Fruit fly (Drosophila melanogaster) whole organism, embryonic: ENCODE data around the gene CG9514.
A peak's percentile ranks its signal among the peaks of the same experiment; 100 is the strongest.

Experiments
- Adf1 ChIP-seq: fragments of 200-800 bp; sonication (Bioruptor generic); IDR thresholded peaks from 2 replicates; pipeline ENCODE4 v1.3.6; 2022; ENCODE audit warnings: missing biosample characterization, missing genetic modification characterization
- Awh ChIP-seq: fragments of 200-800 bp; sonication (Bioruptor generic); IDR thresholded peaks from 2 replicates; pipeline ENCODE4, ENCODE4 v1.3.6; 2022; ENCODE audit warnings: missing biosample characterization, missing genetic modification characterization
- C15 ChIP-seq: fragments of 200-800 bp; sonication (Bioruptor generic); IDR thresholded peaks from 3 replicates; pipeline ENCODE4 v1.3.6; 2022; ENCODE audit warnings: missing biosample characterization, missing genetic modification characterization
- CG10462 ChIP-seq: fragments of 200-800 bp; sonication (Bioruptor generic); optimal IDR thresholded peaks from 2 replicates; lab custom pipeline; 2016; ENCODE audit warnings: missing biosample characterization, missing genetic modification characterization
- CG11695 ChIP-seq: fragments of 200-800 bp; sonication (Bioruptor generic); IDR thresholded peaks from 3 replicates; pipeline ENCODE4 v1.3.6; 2022; ENCODE audit warnings: missing biosample characterization, missing genetic modification characterization
- CG11696 ChIP-seq: fragments of 200-800 bp; sonication (Bioruptor generic); IDR thresholded peaks from 2 replicates; pipeline ENCODE4 v1.3.6; 2022; ENCODE audit warnings: missing biosample characterization, missing genetic modification characterization
- CG12744 ChIP-seq: fragments of 200-800 bp; sonication (Bioruptor generic); optimal IDR thresholded peaks from 2 replicates; lab custom pipeline; 2016; ENCODE audit warnings: missing biosample characterization, missing genetic modification characterization
- CG14667 ChIP-seq: fragments of 200-800 bp; sonication (Bioruptor generic); IDR thresholded peaks from 2 replicates; pipeline ENCODE4 v1.3.6; 2022; ENCODE audit warnings: missing biosample characterization, missing genetic modification characterization
- CG18476 ChIP-seq: fragments of 200-800 bp; sonication (Bioruptor generic); optimal IDR thresholded peaks from 2 replicates; lab custom pipeline; 2016; ENCODE audit warnings: missing biosample characterization, mild to moderate bottlenecking, missing genetic modification characterization
- CG18619 ChIP-seq: fragments of 200-800 bp; sonication (Bioruptor generic); optimal IDR thresholded peaks from 3 replicates; lab custom pipeline; 2017; ENCODE audit warnings: missing biosample characterization, mild to moderate bottlenecking, missing genetic modification characterization
- CG34376 ChIP-seq: fragments of 200-800 bp; sonication (Bioruptor generic); optimal IDR thresholded peaks from 2 replicates; lab custom pipeline; 2018; ENCODE audit warnings: missing biosample characterization, mild to moderate bottlenecking, missing genetic modification characterization
- CG3995 ChIP-seq: fragments of 200-800 bp; sonication (Bioruptor generic); optimal IDR thresholded peaks from 3 replicates; lab custom pipeline; 2016; ENCODE audit warnings: missing biosample characterization, missing genetic modification characterization
- CG6254 ChIP-seq: fragments of 200-800 bp; sonication (Bioruptor generic); optimal IDR thresholded peaks from 3 replicates; lab custom pipeline; 2017; ENCODE audit warnings: mild to moderate bottlenecking, missing biosample characterization, missing genetic modification reagents, missing genetic modification characterization
- CG6791 ChIP-seq: fragments of 200-800 bp; sonication (Bioruptor generic); IDR thresholded peaks from 3 replicates; pipeline ENCODE4 v1.3.6; 2022; ENCODE audit warnings: missing biosample characterization, missing genetic modification characterization; ENCODE audit not compliant: partially characterized antibody
- CG7556 ChIP-seq: fragments of 200-800 bp; sonication (Bioruptor generic); optimal IDR thresholded peaks from 2 replicates; lab custom pipeline; 2017; ENCODE audit warnings: missing biosample characterization, mild to moderate bottlenecking, missing genetic modification characterization
- CG8388 ChIP-seq: fragments of 200-800 bp; sonication (Bioruptor generic); optimal IDR thresholded peaks from 2 replicates; lab custom pipeline; 2019; ENCODE audit warnings: missing biosample characterization, mild to moderate bottlenecking, missing genetic modification characterization, moderate library complexity
- CG8478 ChIP-seq: fragments of >200 bp; optimal IDR thresholded peaks from 2 replicates; lab custom pipeline; 2018
- CG8944 ChIP-seq: fragments of 200-800 bp; sonication (Bioruptor generic); optimal IDR thresholded peaks from 3 replicates; lab custom pipeline; 2016; ENCODE audit warnings: missing biosample characterization, missing genetic modification characterization
- Deaf1 ChIP-seq: fragments of 200-800 bp; optimal IDR thresholded peaks from 3 replicates; lab custom pipeline; 2019; ENCODE audit warnings: missing biosample characterization, mild to moderate bottlenecking, missing genetic modification characterization, moderate library complexity
- Eip74EF ChIP-seq, 2 experiments: fragments of 200-800 bp in 1 of 2; fragments of >200 bp in 1 of 2; sonication (Bioruptor generic) in 1 of 2; optimal IDR thresholded peaks; 2 replicates each; lab custom pipeline; 2017 to 2019; ENCODE audit warnings: missing biosample characterization in 2 of 2, missing genetic modification characterization in 2 of 2, mild to moderate bottlenecking in 1 of 2, moderate library complexity in 1 of 2
- Elba2 ChIP-seq: fragments of 200-800 bp; sonication (Bioruptor generic); optimal IDR thresholded peaks from 3 replicates; lab custom pipeline; 2016; ENCODE audit warnings: missing biosample characterization, missing genetic modification characterization
- Gsc ChIP-seq: fragments of 200-800 bp; sonication (Bioruptor generic); IDR thresholded peaks from 2 replicates; pipeline ENCODE4 v1.3.6; 2022; ENCODE audit warnings: missing biosample characterization, missing genetic modification characterization
- HHEX ChIP-seq: fragments of 200-800 bp; sonication (Bioruptor generic); optimal IDR thresholded peaks from 3 replicates; lab custom pipeline; 2017; ENCODE audit warnings: missing biosample characterization, mild to moderate bottlenecking, missing genetic modification characterization, missing genetic modification reagents
- HLH54F ChIP-seq: fragments of 200-800 bp; sonication (Bioruptor generic); optimal IDR thresholded peaks from 3 replicates; lab custom pipeline; 2016; ENCODE audit warnings: missing biosample characterization, missing genetic modification characterization
- Hey ChIP-seq: fragments of 200-800 bp; sonication (Bioruptor generic); optimal IDR thresholded peaks from 3 replicates; lab custom pipeline; 2018; ENCODE audit warnings: missing biosample characterization, mild to moderate bottlenecking, missing genetic modification characterization
- Hmr ChIP-seq: fragments of 200-800 bp; sonication (Bioruptor generic); optimal IDR thresholded peaks from 3 replicates; lab custom pipeline; 2017; ENCODE audit warnings: mild to moderate bottlenecking, missing biosample characterization, missing genetic modification reagents, missing genetic modification characterization
- MESR4 ChIP-seq: fragments of 200-800 bp; sonication (Bioruptor generic); optimal IDR thresholded peaks from 2 replicates; lab custom pipeline; 2018; ENCODE audit warnings: missing biosample characterization, mild to moderate bottlenecking, missing genetic modification characterization, moderate library complexity
- Med ChIP-seq: fragments of 200-800 bp; sonication (Bioruptor generic); peaks from one replicate; lab custom pipeline; 2016; ENCODE audit warnings: missing biosample characterization, missing genetic modification characterization, mild to moderate bottlenecking, inconsistent platforms, moderate library complexity
- NC2α ChIP-seq: fragments of 200-800 bp; sonication (Bioruptor generic); optimal IDR thresholded peaks from 2 replicates; lab custom pipeline; 2016; ENCODE audit warnings: missing biosample characterization, missing genetic modification characterization
- Pdp1 ChIP-seq, 2 experiments: fragments of 200-800 bp; sonication (Bioruptor generic); optimal IDR thresholded peaks; 3 replicates each; lab custom pipeline; 2016; ENCODE audit warnings: missing biosample characterization in 2 of 2, missing genetic modification characterization in 2 of 2, mild to moderate bottlenecking in 1 of 2, moderate library complexity in 1 of 2
- Ptx1 ChIP-seq: fragments of 200-800 bp; sonication (Bioruptor generic); IDR thresholded peaks from 2 replicates; pipeline ENCODE4 v1.3.6; 2022; ENCODE audit warnings: missing biosample characterization, missing genetic modification characterization
- amos ChIP-seq: fragments of 200-800 bp; sonication (Bioruptor generic); IDR thresholded peaks from 2 replicates; pipeline ENCODE4 v1.3.6; 2022; ENCODE audit warnings: missing biosample characterization, missing genetic modification characterization; ENCODE audit not compliant: partially characterized antibody
- ase ChIP-seq: fragments of 200-800 bp; sonication (Bioruptor generic); IDR thresholded peaks from 3 replicates; pipeline ENCODE4 v1.3.6; 2022; ENCODE audit warnings: missing biosample characterization, missing genetic modification characterization
- bbx ChIP-seq: fragments of 200-800 bp; sonication (Bioruptor generic); IDR thresholded peaks from 2 replicates; pipeline ENCODE4 v1.3.6; 2022; ENCODE audit warnings: missing biosample characterization, missing genetic modification characterization; ENCODE audit not compliant: partially characterized antibody
- disco-r ChIP-seq: fragments of 200-800 bp; sonication (Bioruptor generic); optimal IDR thresholded peaks from 2 replicates; lab custom pipeline; 2016; ENCODE audit warnings: missing biosample characterization, missing genetic modification characterization
- exex ChIP-seq: fragments of 200-800 bp; sonication (Bioruptor generic); optimal IDR thresholded peaks from 4 replicates; lab custom pipeline; 2018; ENCODE audit warnings: missing biosample characterization, mild to moderate bottlenecking, missing genetic modification characterization, moderate library complexity
- fd102C ChIP-seq: fragments of 200-800 bp; sonication (Bioruptor generic); optimal IDR thresholded peaks from 2 replicates; lab custom pipeline; 2018; ENCODE audit warnings: missing biosample characterization, mild to moderate bottlenecking, missing genetic modification characterization, moderate library complexity
- fd3F ChIP-seq: fragments of 200-800 bp; sonication (Bioruptor generic); optimal IDR thresholded peaks from 2 replicates; lab custom pipeline; 2018; ENCODE audit warnings: missing biosample characterization, mild to moderate bottlenecking, missing genetic modification characterization, moderate library complexity
- grn ChIP-seq: fragments of 200-800 bp; sonication (Bioruptor generic); optimal IDR thresholded peaks from 3 replicates; lab custom pipeline; 2017; ENCODE audit warnings: missing biosample characterization, missing genetic modification characterization
- klu ChIP-seq: fragments of 200-800 bp; sonication (Bioruptor generic); IDR thresholded peaks from 2 replicates; pipeline ENCODE4 v1.3.6; 2022; ENCODE audit warnings: missing biosample characterization, missing genetic modification characterization
- lab ChIP-seq: fragments of 200-800 bp; sonication (Bioruptor generic); optimal IDR thresholded peaks from 3 replicates; lab custom pipeline; 2017; ENCODE audit warnings: missing biosample characterization, missing genetic modification characterization, mild to moderate bottlenecking, moderate library complexity, missing genetic modification reagents
- mirr ChIP-seq: fragments of 200-800 bp; sonication (Bioruptor generic); optimal IDR thresholded peaks from 3 replicates; lab custom pipeline; 2018; ENCODE audit warnings: missing biosample characterization, mild to moderate bottlenecking, missing genetic modification characterization
- nom ChIP-seq: fragments of 200-800 bp; sonication (Bioruptor generic); optimal IDR thresholded peaks from 2 replicates; lab custom pipeline; 2017; ENCODE audit warnings: missing biosample characterization, missing genetic modification characterization, mild to moderate bottlenecking, moderate library complexity, missing genetic modification reagents
- peb ChIP-seq: fragments of 200-800 bp; sonication (Bioruptor generic); IDR thresholded peaks from 2 replicates; pipeline ENCODE4 v1.3.6; 2022; ENCODE audit warnings: missing biosample characterization, missing genetic modification characterization
- scrt ChIP-seq: fragments of 200-800 bp; sonication (Bioruptor generic); optimal IDR thresholded peaks from 2 replicates; lab custom pipeline; 2018; ENCODE audit warnings: missing biosample characterization, mild to moderate bottlenecking, missing genetic modification characterization, moderate library complexity
- sug ChIP-seq: fragments of 200-800 bp; optimal IDR thresholded peaks from 2 replicates; lab custom pipeline; 2019; ENCODE audit warnings: missing biosample characterization, mild to moderate bottlenecking, missing genetic modification characterization, moderate library complexity
- yki ChIP-seq: fragments of >200 bp; optimal IDR thresholded peaks from 3 replicates; lab custom pipeline; 2018

CG9514 gene

dm6 chrX:14896791-14897190 lies at the start of gene CG9514:
Gene CG9514, minus strand, starts transcription at chrX:14896891.
- TF ChIP-seq CG18476 (GFP tag; lab: Kevin White, UChicago), result no peak
- peak; percentile 53 for TF ChIP-seq Adf1 (GFP tag; lab: Robert Waterston, UW)

DNA sequence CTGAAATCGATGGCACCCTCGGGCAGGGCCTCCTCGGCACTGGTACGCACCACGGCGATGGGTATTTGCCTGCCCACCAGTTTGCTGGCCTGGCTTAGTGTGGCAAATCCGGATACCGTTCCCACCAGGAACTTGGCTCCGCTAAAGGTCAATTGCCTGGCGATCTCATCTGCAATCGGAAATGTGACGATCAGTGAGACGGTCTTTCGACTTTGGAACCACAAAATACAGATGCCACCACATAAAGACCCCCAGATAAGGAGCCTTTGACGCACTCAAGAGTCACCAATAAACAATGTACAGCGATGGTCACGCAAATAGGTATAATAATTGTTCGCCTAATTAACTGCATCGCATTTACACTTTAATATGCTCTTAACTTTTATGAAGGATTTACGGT lies 39.6 kb upstream of the CG9514 start:
- TF ChIP-seq klu (GFP tag; lab: Robert Waterston, UW) (no peak), CG3995 (GFP tag; lab: Kevin White, UChicago) (no peak), CG6791 (no peak), CG11695 (no peak), nom (peak; percentile 53), CG11696 (GFP tag; lab: Robert Waterston, UW) (peak; percentile 41; the same call in 1 of the 2 replicates), Eip74EF (GFP tag; optimal IDR thresholded peaks at IDR 0.05; lab: Kevin White, UChicago) (no peak), scrt (no peak), Med (GFP tag; lab: Kevin White, UChicago) (peak; percentile 43), CG8478 (lab: Kevin White, UChicago) (no peak), HHEX (GFP tag; lab: Kevin White, UChicago) (no peak), CG8944 (GFP tag; lab: Kevin White, UChicago) (no peak), Awh (GFP tag; lab: Robert Waterston, UW) (no peak), HLH54F (GFP tag; lab: Kevin White, UChicago) (no peak), disco-r (GFP tag; lab: Kevin White, UChicago) (no peak), Hmr (no peak), grn (GFP tag; lab: Kevin White, UChicago) (no peak), fd3F (no peak)

DNA sequence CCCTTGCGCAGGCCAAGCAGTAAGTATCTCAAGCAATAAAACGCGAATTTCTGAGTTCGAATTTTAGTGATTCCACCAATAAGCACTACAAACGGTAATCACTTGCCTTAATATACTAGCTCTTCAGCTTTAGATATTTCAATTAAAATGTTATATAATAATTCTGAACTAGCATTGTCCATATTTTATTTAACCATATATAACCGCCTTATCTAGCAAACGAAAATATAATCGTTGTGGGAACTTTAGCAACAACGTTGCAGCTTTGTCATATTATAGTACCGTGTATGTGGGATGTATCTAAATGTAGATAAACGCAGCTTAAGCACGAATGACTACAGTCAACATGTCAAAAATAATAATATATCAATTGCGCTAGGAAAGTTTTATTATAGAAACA lies 34.6 kb upstream of the CG9514 start:
- TF ChIP-seq MESR4 (no peak), bbx (GFP tag; lab: Robert Waterston, UW) (no peak), CG8388 (no peak), Pdp1 (GFP tag; optimal IDR thresholded peaks at IDR 0.05; lab: Kevin White, UChicago) (peak in 1 of 2 experiments; percentile 64), ase (GFP tag; lab: Robert Waterston, UW) (no peak)

- no peak for TF ChIP-seq CG10462 (GFP tag; lab: Kevin White, UChicago)
- no peak for TF ChIP-seq CG7556
- TF ChIP-seq Med (GFP tag; lab: Kevin White, UChicago), result peak; percentile 52
- TF ChIP-seq CG14667, result no peak
- TF ChIP-seq sug, result peak; percentile 80
- no peak for TF ChIP-seq CG18476 (GFP tag; lab: Kevin White, UChicago)
- no peak for TF ChIP-seq amos (GFP tag; lab: Robert Waterston, UW)
- TF ChIP-seq peb (GFP tag; lab: Robert Waterston, UW), result no peak
- peak; percentile 53 for TF ChIP-seq lab (GFP tag; lab: Kevin White, UChicago)
- no peak for TF ChIP-seq NC2α
- no peak for TF ChIP-seq Gsc
- TF ChIP-seq fd102C, result no peak
- no peak for TF ChIP-seq Elba2 (GFP tag; lab: Kevin White, UChicago)
- no peak for TF ChIP-seq Deaf1 (tag; lab: Kevin White, UChicago)
- peak; percentile 75 for TF ChIP-seq mirr (GFP tag; lab: Kevin White, UChicago)
- no peak for TF ChIP-seq CG18619
- TF ChIP-seq CG6254 (GFP tag; lab: Kevin White, UChicago), result no peak
- no peak for TF ChIP-seq Ptx1 (GFP tag; lab: Robert Waterston, UW)
- TF ChIP-seq CG34376 (GFP tag; lab: Kevin White, UChicago), result peak; percentile 42
- peak; percentile 79 for TF ChIP-seq exex
- TF ChIP-seq yki, result no peak
- TF ChIP-seq grn (GFP tag; lab: Kevin White, UChicago), result peak; percentile 98
- TF ChIP-seq C15, result no peak
- TF ChIP-seq CG12744, result no peak
- TF ChIP-seq Pdp1 (GFP tag; optimal IDR thresholded peaks at IDR 0.05; lab: Kevin White, UChicago), result peak in 1 of 2 experiments; percentile 60
- peak; percentile 60 for TF ChIP-seq Hey (tag; lab: Kevin White, UChicago)
Measured at dm6 chrX:14929813-14930212, 33.1 kb upstream of the CG9514 start.
